Fruit fly (Drosophila melanogaster) whole organism, embryonic: ENCODE measurements around the gene cold.

ENCODE experiments used
- BEAF-32 ChIP-seq: fragments of 200-800 bp; sonication (Bioruptor generic); optimal IDR thresholded peaks from 3 replicates; lab custom pipeline; 2017; ENCODE audit warnings: missing biosample characterization, missing genetic modification characterization, mild to moderate bottlenecking, moderate library complexity, missing genetic modification reagents
- Bgb ChIP-seq: fragments of 200-800 bp; sonication (Bioruptor generic); IDR thresholded peaks from 2 replicates; pipeline ENCODE4 v1.3.6; 2022; ENCODE audit warnings: missing biosample characterization, missing genetic modification characterization; ENCODE audit not compliant: partially characterized antibody
- CG10209 ChIP-seq: fragments of 200-800 bp; sonication (Bioruptor generic); optimal IDR thresholded peaks from 3 replicates; lab custom pipeline; 2017; ENCODE audit warnings: missing biosample characterization, mild to moderate bottlenecking, missing genetic modification characterization, missing genetic modification reagents
- CG10267 ChIP-seq: fragments of 200-800 bp; sonication (Bioruptor generic); optimal IDR thresholded peaks from 2 replicates; lab custom pipeline; 2018; ENCODE audit warnings: missing biosample characterization, mild to moderate bottlenecking, missing genetic modification characterization, moderate library complexity
- CG1603 ChIP-seq: fragments of 200-800 bp; sonication (Bioruptor generic); optimal IDR thresholded peaks from 2 replicates; lab custom pipeline; 2019; ENCODE audit warnings: missing biosample characterization, mild to moderate bottlenecking, missing genetic modification characterization, moderate library complexity
- CG1647 ChIP-seq: fragments of 200-800 bp; sonication (Bioruptor generic); optimal IDR thresholded peaks from 3 replicates; lab custom pipeline; 2016; ENCODE audit warnings: missing biosample characterization, missing genetic modification characterization
- CG17829 ChIP-seq: fragments of 200-800 bp; optimal IDR thresholded peaks from 2 replicates; lab custom pipeline; 2019; ENCODE audit warnings: missing biosample characterization, mild to moderate bottlenecking, missing genetic modification characterization, moderate library complexity
- CG2712 ChIP-seq: fragments of 200-800 bp; optimal IDR thresholded peaks from 3 replicates; lab custom pipeline; 2019; ENCODE audit warnings: missing biosample characterization, mild to moderate bottlenecking, missing genetic modification characterization, moderate library complexity
- CG31365 ChIP-seq: fragments of 200-800 bp; sonication (Bioruptor generic); optimal IDR thresholded peaks from 2 replicates; lab custom pipeline; 2018; ENCODE audit warnings: missing biosample characterization, mild to moderate bottlenecking, missing genetic modification characterization
- CG3163 ChIP-seq: fragments of 200-800 bp; sonication (Bioruptor generic); optimal IDR thresholded peaks from 3 replicates; lab custom pipeline; 2016; ENCODE audit warnings: missing biosample characterization, missing genetic modification characterization
- CG34224 ChIP-seq: fragments of 200-800 bp; sonication (Bioruptor generic); IDR thresholded peaks from 3 replicates; pipeline ENCODE4 v1.3.6; 2022; ENCODE audit warnings: missing biosample characterization, missing genetic modification characterization; ENCODE audit not compliant: partially characterized antibody
- CG42726 ChIP-seq: fragments of 200-800 bp; sonication (Bioruptor generic); IDR thresholded peaks from 2 replicates; pipeline ENCODE4 v1.3.6; 2022; ENCODE audit warnings: missing biosample characterization, missing genetic modification characterization; ENCODE audit not compliant: partially characterized antibody
- CG9797 ChIP-seq: fragments of 200-800 bp; sonication (Bioruptor generic); optimal IDR thresholded peaks from 3 replicates; lab custom pipeline; 2018; ENCODE audit warnings: missing biosample characterization, mild to moderate bottlenecking, missing genetic modification characterization
- CHES-1-like ChIP-seq: fragments of 200-800 bp; sonication (Bioruptor generic); optimal IDR thresholded peaks from 2 replicates; lab custom pipeline; 2016; ENCODE audit warnings: missing biosample characterization, missing genetic modification characterization
- CoRest ChIP-seq: fragments of 200-800 bp; sonication (Bioruptor generic); optimal IDR thresholded peaks from 3 replicates; lab custom pipeline; 2018; ENCODE audit warnings: missing biosample characterization, mild to moderate bottlenecking, missing genetic modification characterization, moderate library complexity
- Dfd ChIP-seq, 2 experiments: fragments of >200 bp; optimal IDR thresholded peaks; 2 replicates each; lab custom pipeline; 2017; ENCODE audit warnings: missing biosample characterization in 2 of 2, missing genetic modification characterization in 2 of 2
- Doc3 ChIP-seq: fragments of 200-800 bp; sonication (Bioruptor generic); IDR thresholded peaks from 3 replicates; pipeline ENCODE4 v1.3.6; 2022; ENCODE audit warnings: missing biosample characterization, missing genetic modification characterization; ENCODE audit not compliant: partially characterized antibody
- HLH4C ChIP-seq: fragments of 200-800 bp; sonication (Bioruptor generic); IDR thresholded peaks from 3 replicates; pipeline ENCODE4 v1.3.6; 2022; ENCODE audit warnings: missing biosample characterization, missing genetic modification characterization; ENCODE audit not compliant: partially characterized antibody
- Hr78 ChIP-seq, 2 experiments: fragments of 200-800 bp in 1 of 2; fragments of >200 bp in 1 of 2; sonication (Bioruptor generic) in 1 of 2; optimal IDR thresholded peaks; 2 replicates each; lab custom pipeline; 2017 to 2019; ENCODE audit warnings: missing biosample characterization in 2 of 2, missing genetic modification characterization in 2 of 2, mild to moderate bottlenecking in 1 of 2, moderate library complexity in 1 of 2
- Lhr ChIP-seq: fragments of 200-800 bp; sonication (Bioruptor generic); optimal IDR thresholded peaks from 3 replicates; lab custom pipeline; 2017; ENCODE audit warnings: mild to moderate bottlenecking, missing biosample characterization, missing genetic modification reagents, missing genetic modification characterization
- MESR4 ChIP-seq: fragments of 200-800 bp; sonication (Bioruptor generic); optimal IDR thresholded peaks from 2 replicates; lab custom pipeline; 2018; ENCODE audit warnings: missing biosample characterization, mild to moderate bottlenecking, missing genetic modification characterization, moderate library complexity
- Med ChIP-seq: fragments of 200-800 bp; sonication (Bioruptor generic); peaks from one replicate; lab custom pipeline; 2016; ENCODE audit warnings: missing biosample characterization, missing genetic modification characterization, mild to moderate bottlenecking, inconsistent platforms, moderate library complexity
- Myb ChIP-seq: fragments of 200-800 bp; sonication (Bioruptor generic); optimal IDR thresholded peaks from 2 replicates; lab custom pipeline; 2016; ENCODE audit warnings: missing biosample characterization, missing genetic modification characterization
- PHDP ChIP-seq: fragments of 200-800 bp; sonication (Bioruptor generic); optimal IDR thresholded peaks from 3 replicates; lab custom pipeline; 2018; ENCODE audit warnings: missing biosample characterization, mild to moderate bottlenecking, missing genetic modification characterization, moderate library complexity
- Sin3A ChIP-seq: fragments of >200 bp; optimal IDR thresholded peaks from 2 replicates; lab custom pipeline; 2018
- Sry-δ ChIP-seq: fragments of 200-800 bp; sonication (Bioruptor generic); optimal IDR thresholded peaks from 2 replicates; lab custom pipeline; 2016; ENCODE audit warnings: missing biosample characterization, missing genetic modification characterization
- TFAM ChIP-seq: fragments of 200-800 bp; sonication (Bioruptor generic); optimal IDR thresholded peaks from 2 replicates; lab custom pipeline; 2017; ENCODE audit warnings: missing biosample characterization, missing genetic modification characterization, inconsistent platforms
- YL-1 ChIP-seq: fragments of 200-800 bp; sonication (Bioruptor generic); optimal IDR thresholded peaks from 3 replicates; lab custom pipeline; 2017; ENCODE audit warnings: missing biosample characterization, mild to moderate bottlenecking, missing genetic modification characterization
- ac ChIP-seq: fragments of 200-800 bp; sonication (Bioruptor generic); optimal IDR thresholded peaks from 3 replicates; lab custom pipeline; 2017; ENCODE audit warnings: missing biosample characterization, mild to moderate bottlenecking, missing genetic modification characterization
- amos ChIP-seq: fragments of 200-800 bp; sonication (Bioruptor generic); IDR thresholded peaks from 2 replicates; pipeline ENCODE4 v1.3.6; 2022; ENCODE audit warnings: missing biosample characterization, missing genetic modification characterization; ENCODE audit not compliant: partially characterized antibody
- ap ChIP-seq: fragments of 200-800 bp; sonication (Bioruptor generic); IDR thresholded peaks from 2 replicates; pipeline ENCODE4 v1.3.6; 2022; ENCODE audit warnings: missing biosample characterization, missing genetic modification characterization
- bab2 ChIP-seq: fragments of 200-800 bp; sonication (Bioruptor generic); optimal IDR thresholded peaks from 2 replicates; lab custom pipeline; 2016; ENCODE audit warnings: missing biosample characterization, missing genetic modification characterization
- gfzf ChIP-seq: fragments of 200-800 bp; sonication (Bioruptor generic); optimal IDR thresholded peaks from 2 replicates; lab custom pipeline; 2016; ENCODE audit warnings: missing biosample characterization, mild to moderate bottlenecking, missing genetic modification characterization, moderate library complexity
- knrl ChIP-seq: fragments of 200-800 bp; sonication (Bioruptor generic); IDR thresholded peaks from 3 replicates; pipeline ENCODE4 v1.3.6; 2022; ENCODE audit warnings: missing biosample characterization, missing genetic modification characterization; ENCODE audit not compliant: partially characterized antibody
- nmo ChIP-seq: fragments of 200-800 bp; sonication (Bioruptor generic); optimal IDR thresholded peaks from 2 replicates; lab custom pipeline; 2018; ENCODE audit warnings: missing biosample characterization, mild to moderate bottlenecking, missing genetic modification characterization, moderate library complexity
- pzg ChIP-seq: fragments of 200-800 bp; sonication (Bioruptor generic); optimal IDR thresholded peaks from 3 replicates; lab custom pipeline; 2018; ENCODE audit warnings: missing biosample characterization, mild to moderate bottlenecking, missing genetic modification characterization, moderate library complexity
- row ChIP-seq: fragments of 200-800 bp; sonication (Bioruptor generic); IDR thresholded peaks from 3 replicates; pipeline ENCODE4 v1.3.6; 2022; ENCODE audit warnings: missing biosample characterization, missing genetic modification characterization
- schlank ChIP-seq: fragments of 200-800 bp; sonication (Bioruptor generic); optimal IDR thresholded peaks from 2 replicates; lab custom pipeline; 2018; ENCODE audit warnings: missing biosample characterization, mild to moderate bottlenecking, missing genetic modification characterization
- sd ChIP-seq: fragments of 200-800 bp; sonication (Bioruptor generic); optimal IDR thresholded peaks from 3 replicates; lab custom pipeline; 2018; ENCODE audit warnings: missing biosample characterization, mild to moderate bottlenecking, missing genetic modification characterization, moderate library complexity
- sens ChIP-seq: fragments of 200-800 bp; sonication (Bioruptor generic); peaks from one replicate; lab custom pipeline; 2016; ENCODE audit warnings: missing biosample characterization, missing genetic modification characterization
- stwl ChIP-seq: fragments of 200-800 bp; sonication (Bioruptor generic); optimal IDR thresholded peaks from 3 replicates; lab custom pipeline; 2018; ENCODE audit warnings: missing biosample characterization, mild to moderate bottlenecking, missing genetic modification characterization, moderate library complexity
- tna ChIP-seq: fragments of 200-800 bp; sonication (Bioruptor generic); IDR thresholded peaks from 2 replicates; pipeline ENCODE4 v1.3.6; 2022; ENCODE audit warnings: missing biosample characterization, missing genetic modification characterization; ENCODE audit not compliant: partially characterized antibody
- vnd ChIP-seq: fragments of 200-800 bp; sonication (Bioruptor generic); IDR thresholded peaks from 3 replicates; pipeline ENCODE4 v1.3.6; 2022; ENCODE audit warnings: missing biosample characterization, missing genetic modification characterization; ENCODE audit not compliant: partially characterized antibody

Gene cold

dm6 chr2L:542338-542967 lies 31.6 kb upstream of the cold start, which contains the start of gene lwr (continued):
- TF ChIP-seq CG1603 (tag; lab: Kevin White, UChicago) (peak; percentile 36), CG1647 (GFP tag; lab: Kevin White, UChicago) (no peak), Dfd (GFP tag; optimal IDR thresholded peaks at IDR 0.05; lab: Kevin White, UChicago) (no peak), nmo (GFP tag; lab: Kevin White, UChicago) (peak; percentile 15), Hr78 (GFP tag; optimal IDR thresholded peaks at IDR 0.05; lab: Kevin White, UChicago) (no peak), CG10267 (tag; lab: Kevin White, UChicago) (peak; percentile 29), sens (GFP tag; lab: Kevin White, UChicago) (peak; percentile 65), TFAM (GFP tag; lab: Kevin White, UChicago) (no peak), row (GFP tag; lab: Robert Waterston, UW) (peak; percentile 58), gfzf (GFP tag; lab: Kevin White, UChicago) (peak; percentile 83), Myb (GFP tag; lab: Kevin White, UChicago) (peak; percentile 73), Sry-δ (peak; percentile 60), MESR4 (GFP tag; lab: Kevin White, UChicago) (peak; percentile 80), Bgb (GFP tag; lab: Robert Waterston, UW) (peak; percentile 55; the same call in 1 of the 2 replicates), Doc3 (GFP tag; lab: Robert Waterston, UW) (peak; percentile 64), CG9797 (GFP tag; lab: Kevin White, UChicago) (peak; percentile 89), PHDP (tag; lab: Kevin White, UChicago) (peak; percentile 6), CG2712 (tag; lab: Kevin White, UChicago) (peak; percentile 14), knrl (GFP tag; lab: Robert Waterston, UW) (peak; percentile 56; the same call in 2 of the 3 replicates), schlank (tag; lab: Kevin White, UChicago) (no peak), ac (GFP tag; lab: Kevin White, UChicago) (no peak), CoRest (peak; percentile 15), CHES-1-like (GFP tag; lab: Kevin White, UChicago) (peak; percentile 18), BEAF-32 (GFP tag; lab: Kevin White, UChicago) (peak; percentile 79), CG42726 (GFP tag; lab: Robert Waterston, UW) (peak; percentile 47; the same call in 1 of the 2 replicates), Lhr (GFP tag; lab: Kevin White, UChicago) (peak; percentile 50), CG31365 (tag; lab: Kevin White, UChicago) (no peak), pzg (GFP tag; lab: Kevin White, UChicago) (peak; percentile 69), amos (GFP tag; lab: Robert Waterston, UW) (peak; percentile 64), Med (GFP tag; lab: Kevin White, UChicago) (peak; percentile 59), tna (GFP tag; lab: Robert Waterston, UW) (0 out of 2 replicates have a peak, but pooled peaks have one; percentile 28), bab2 (GFP tag; lab: Kevin White, UChicago) (no peak), CG3163 (no peak), YL-1 (GFP tag; lab: Kevin White, UChicago) (peak; percentile 83), HLH4C (peak; percentile 33; the same call in 1 of the 3 replicates), Sin3A (lab: Kevin White, UChicago) (peak; percentile 61), stwl (peak; percentile 70), ap (GFP tag; lab: Robert Waterston, UW) (no peak), vnd (GFP tag; lab: Robert Waterston, UW) (0 out of 3 replicates have a peak, but pooled peaks have one; percentile 40), sd (tag; lab: Kevin White, UChicago) (no peak), CG34224 (GFP tag; lab: Robert Waterston, UW) (peak; percentile 27; the same call in 2 of the 3 replicates), CG17829 (peak; percentile 22), CG10209 (no peak)
